Worm (Caenorhabditis elegans): ENCODE measurements around the gene lgc-35.

ce11 chrII:12826752-12827151 lies 13.2 kb downstream of the lgc-35 start, which contains the start of gene Y46G5A.38:
- TF ChIP-seq rec-8 (tag; optimal IDR thresholded peaks at IDR 0.05) (no peak), ets-4 (GFP tag; optimal IDR thresholded peaks at IDR 0.05) (no peak), bed-1 (GFP tag; IDR thresholded peaks at IDR 0.05) (no peak), F39B2.1 (GFP tag; IDR thresholded peaks at IDR 0.05) (no peak), ama-1 (optimal IDR thresholded peaks at IDR 0.05) (no peak), ama-1 (GFP tag; optimal IDR thresholded peaks at IDR 0.05) (no peak)
